Worm (Caenorhabditis elegans): ENCODE results near the gene F36F12.7.
A peak's percentile ranks its signal among the peaks of the same experiment; 100 is the strongest.

Gene F36F12.7

DNA sequence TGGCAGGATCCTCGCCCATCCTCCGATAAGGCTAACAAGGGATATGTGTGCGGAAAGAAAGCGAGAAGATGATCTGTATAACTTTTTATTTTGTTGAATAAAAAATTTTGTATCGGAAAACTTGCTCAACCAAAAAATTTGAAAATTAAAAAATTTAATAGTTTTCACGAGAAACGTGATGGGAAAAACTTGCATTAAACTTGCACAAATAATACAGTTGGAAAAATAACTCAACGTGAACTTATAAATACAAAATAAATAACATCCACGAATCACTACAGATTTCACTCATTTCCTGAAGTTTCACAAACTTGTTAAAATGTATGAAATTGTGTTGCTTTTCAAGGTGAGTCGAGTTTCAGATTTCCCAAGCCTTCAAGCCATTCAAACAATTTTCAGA lies at the start of gene F36F12.7:
Gene F36F12.7, plus strand, starts transcription at position 301 of the 400 bp plus-strand sequence.
- TF ChIP-seq zfh-2 (GFP tag; conservative IDR thresholded peaks at IDR 0.05) (no peak), snpc-1.1 (tag; optimal IDR thresholded peaks at IDR 0.05; ENCODE audit: insufficient read depth) (no peak), snpc-4 (GFP tag; optimal IDR thresholded peaks at IDR 0.05) (no peak), snpc-4 (tag; optimal IDR thresholded peaks at IDR 0.05) (no peak), somi-1 (GFP tag; optimal IDR thresholded peaks at IDR 0.05) (no peak), him-1 (tag; optimal IDR thresholded peaks at IDR 0.05) (no peak), hlh-12 (tag; optimal IDR thresholded peaks at IDR 0.05) (no peak), dox-1 (GFP tag; IDR thresholded peaks at IDR 0.05) (no peak), B0035.1 (tag; optimal IDR thresholded peaks at IDR 0.05) (no peak)

DNA sequence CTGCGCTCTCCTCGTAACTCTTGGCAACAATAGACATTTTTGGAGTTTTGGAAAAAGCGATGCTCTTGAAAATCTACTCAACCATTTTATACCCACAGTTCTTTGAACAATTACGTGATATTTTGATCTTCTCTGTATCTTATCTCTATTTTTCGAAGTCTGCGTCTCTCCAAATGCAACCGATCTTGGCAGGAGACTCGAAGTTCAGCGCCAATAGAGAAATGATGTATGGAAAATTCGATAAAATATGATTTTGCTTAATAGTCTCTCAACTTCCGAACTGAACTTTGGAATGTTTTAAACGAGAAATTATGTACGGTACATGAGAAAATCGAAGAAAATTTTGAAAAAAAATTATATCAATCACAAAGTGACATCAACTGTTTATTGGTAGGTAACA lies 49.0 kb upstream of the F36F12.7 start, which contains the start of gene comt-4:
Gene comt-4, minus strand, starts transcription at position 50 of the 400 bp plus-strand sequence.
- no peak for TF ChIP-seq Y67H2A.10 (GFP tag; conservative IDR thresholded peaks at IDR 0.05)
- no peak for TF ChIP-seq B0019.2 (GFP tag; conservative IDR thresholded peaks at IDR 0.05)
- TF ChIP-seq nhr-80 (tag; optimal IDR thresholded peaks at IDR 0.05): peak; percentile 31

DNA sequence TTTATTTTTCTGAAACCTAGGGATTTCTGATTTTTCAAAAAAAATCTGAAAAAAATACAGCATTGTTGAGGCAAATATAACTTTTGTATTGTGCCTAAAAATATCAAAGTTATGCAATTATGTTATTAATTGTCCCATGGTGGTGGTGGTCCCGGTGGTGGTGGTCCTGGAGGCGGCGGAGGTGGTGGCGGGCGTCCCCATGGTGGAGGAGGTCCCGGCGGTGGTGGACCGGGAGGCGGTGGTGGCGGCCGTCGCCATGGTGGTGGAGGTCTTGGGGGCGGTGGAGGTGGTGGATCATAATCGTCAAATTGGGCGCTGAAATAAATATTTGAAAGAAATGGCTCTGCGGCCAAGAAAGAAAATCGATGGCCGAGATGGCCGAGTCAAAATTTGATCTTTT lies 48.4 kb upstream of the F36F12.7 start:
- 0 out of 2 replicates have a peak, but pooled peaks have one; percentile 48 for TF ChIP-seq lin-26 (GFP tag; IDR thresholded peaks at IDR 0.05)
- TF ChIP-seq egl-18 (GFP tag; IDR thresholded peaks at IDR 0.05): 0 out of 2 replicates have a peak, but pooled peaks have one; percentile 28
- no peak for TF ChIP-seq lsl-1 (GFP tag; optimal IDR thresholded peaks at IDR 0.05)
- TF ChIP-seq attf-3 (GFP tag; conservative IDR thresholded peaks at IDR 0.05): no peak
- TF ChIP-seq nfya-2 (GFP tag; IDR thresholded peaks at IDR 0.05): no peak
- no peak for TF ChIP-seq ceh-100 (GFP tag; IDR thresholded peaks at IDR 0.05)
- no peak for TF ChIP-seq cebp-1 (GFP tag; IDR thresholded peaks at IDR 0.05)
- no peak for TF ChIP-seq cebp-1 (tag; optimal IDR thresholded peaks at IDR 0.05)
- TF ChIP-seq let-526 (GFP tag; IDR thresholded peaks at IDR 0.05): no peak
- TF ChIP-seq xnd-1 (tag; optimal IDR thresholded peaks at IDR 0.05): no peak
- no peak for TF ChIP-seq nfya-1 (tag; optimal IDR thresholded peaks at IDR 0.05; ENCODE audit: borderline replicate concordance, insufficient read depth)
- TF ChIP-seq Y53F4B.3 (GFP tag; IDR thresholded peaks at IDR 0.05): no peak
- TF ChIP-seq madf-8 (GFP tag; conservative IDR thresholded peaks at IDR 0.05): no peak
- TF ChIP-seq madf-10 (tag; optimal IDR thresholded peaks at IDR 0.05): no peak
- TF ChIP-seq aptf-3 (GFP tag; IDR thresholded peaks at IDR 0.05): no peak
- TF ChIP-seq K12H6.12 (tag; optimal IDR thresholded peaks at IDR 0.05): no peak
- TF ChIP-seq nhr-120 (GFP tag; IDR thresholded peaks at IDR 0.05): no peak
- no peak for TF ChIP-seq F57C9.4 (tag; optimal IDR thresholded peaks at IDR 0.05)
- TF ChIP-seq hsf-1 (GFP tag; IDR thresholded peaks at IDR 0.05): 0 out of 2 replicates have a peak, but pooled peaks have one; percentile 8
- 0 out of 2 replicates have a peak, but pooled peaks have one; percentile 38 for TF ChIP-seq madf-3 (GFP tag; IDR thresholded peaks at IDR 0.05)
- TF ChIP-seq Y53G8AR.9 (GFP tag; conservative IDR thresholded peaks at IDR 0.05): no peak
- TF ChIP-seq snpc-3.4 (tag; optimal IDR thresholded peaks at IDR 0.05): no peak
- TF ChIP-seq him-1 (tag; optimal IDR thresholded peaks at IDR 0.05): no peak
- no peak for TF ChIP-seq efl-1 (GFP tag; optimal IDR thresholded peaks at IDR 0.05)
- peak; percentile 93 for TF ChIP-seq zfh-2 (GFP tag; conservative IDR thresholded peaks at IDR 0.05)
- no peak for TF ChIP-seq ztf-6 (GFP tag; IDR thresholded peaks at IDR 0.05)
- peak; percentile 97 for TF ChIP-seq egrh-3 (GFP tag; IDR thresholded peaks at IDR 0.05)

All from whole organism, young adult.